Worm (Caenorhabditis elegans): ENCODE results near the gene lgc-55.

- TF ChIP-seq cog-1 (tag; optimal IDR thresholded peaks at IDR 0.05) (no peak), tab-1 (GFP tag; IDR thresholded peaks at IDR 0.05) (no peak), T22C8.4 (GFP tag; IDR thresholded peaks at IDR 0.05) (no peak), ztf-23 (GFP tag; IDR thresholded peaks at IDR 0.05) (no peak), ztf-29 (GFP tag; IDR thresholded peaks at IDR 0.05) (no peak), ref-1 (GFP tag; conservative IDR thresholded peaks at IDR 0.05) (no peak), med-1 (GFP tag; optimal IDR thresholded peaks at IDR 0.05; ENCODE audit: insufficient read depth) (no peak), klf-2 (GFP tag; conservative IDR thresholded peaks at IDR 0.05) (no peak), flt-1 (GFP tag; IDR thresholded peaks at IDR 0.05) (no peak)
Observed at ce11 chrV:20022996-20023456, at the start of gene lgc-55.
